Worm (Caenorhabditis elegans) whole organism, late embryonic: ENCODE measurements around the gene srw-35.

Experiments
- C08G9.2 ChIP-seq: sonication (generic microtip); optimal IDR thresholded peaks from 2 replicates; lab custom pipeline; 2016; ENCODE audit warnings: mild to moderate bottlenecking, missing genetic modification characterization, moderate library complexity, missing compliant biosample characterization
- ama-1 ChIP-seq: fragments of 150-350 bp; optimal IDR thresholded peaks from 2 replicates; lab custom pipeline; 2014
- ceh-22 ChIP-seq: sonication (generic microtip); optimal IDR thresholded peaks from 2 replicates; lab custom pipeline; 2017; ENCODE audit warnings: missing biosample characterization, missing genetic modification characterization
- ceh-30 ChIP-seq: fragments of 150-350 bp; optimal IDR thresholded peaks from 2 replicates; lab custom pipeline; 2014; ENCODE audit warnings: missing biosample characterization, missing genetic modification characterization
- ceh-34 ChIP-seq: sonication (generic microtip); optimal IDR thresholded peaks from 2 replicates; lab custom pipeline; 2016; ENCODE audit warnings: mild to moderate bottlenecking, missing genetic modification characterization, missing compliant biosample characterization
- ceh-6 ChIP-seq: fragments of 200-800 bp; sonication (Bioruptor generic); optimal IDR thresholded peaks from 2 replicates; lab custom pipeline; 2018; ENCODE audit warnings: mild to moderate bottlenecking, missing genetic modification characterization, missing compliant biosample characterization
- fkh-10 ChIP-seq: fragments of 150-350 bp; optimal IDR thresholded peaks from 2 replicates; lab custom pipeline; 2014; ENCODE audit warnings: missing biosample characterization, missing genetic modification reagents, missing genetic modification characterization
- fkh-6 ChIP-seq: sonication (generic microtip); optimal IDR thresholded peaks from 2 replicates; lab custom pipeline; 2016; ENCODE audit warnings: missing genetic modification characterization, missing compliant biosample characterization
- gmeb-2 ChIP-seq: sonication (generic microtip); optimal IDR thresholded peaks from 2 replicates; lab custom pipeline; 2016; ENCODE audit warnings: missing genetic modification characterization, inconsistent platforms, missing compliant biosample characterization
- hlh-30 ChIP-seq: sonication (generic microtip); optimal IDR thresholded peaks from 2 replicates; lab custom pipeline; 2017; ENCODE audit warnings: antibody characterized with exemption, missing genetic modification characterization, missing compliant biosample characterization; ENCODE audit not compliant: insufficient read depth
- hlh-6 ChIP-seq: sonication (generic microtip); optimal IDR thresholded peaks from 2 replicates; lab custom pipeline; 2016; ENCODE audit warnings: missing genotype, missing genetic modification characterization, missing compliant biosample characterization
- nhr-11 ChIP-seq: fragments of 150-350 bp; optimal IDR thresholded peaks from 2 replicates; lab custom pipeline; 2014; ENCODE audit warnings: missing biosample characterization, missing genetic modification characterization
- pag-3 ChIP-seq: sonication (generic microtip); optimal IDR thresholded peaks from 2 replicates; lab custom pipeline; 2016; ENCODE audit warnings: missing compliant biosample characterization, missing genetic modification characterization, borderline replicate concordance
- pha-2 ChIP-seq: sonication (generic microtip); optimal IDR thresholded peaks from 2 replicates; lab custom pipeline; 2017; ENCODE audit warnings: mild to moderate bottlenecking, missing genetic modification characterization, missing compliant biosample characterization
- ref-2 ChIP-seq: sonication (generic microtip); optimal IDR thresholded peaks from 2 replicates; lab custom pipeline; 2016; ENCODE audit warnings: missing genetic modification characterization, missing compliant biosample characterization
- sdc-2 ChIP-seq: sonication (generic microtip); optimal IDR thresholded peaks from 2 replicates; lab custom pipeline; 2016; ENCODE audit warnings: missing genotype, missing genetic modification characterization, missing compliant biosample characterization
- tbx-2 ChIP-seq: sonication (generic microtip); optimal IDR thresholded peaks from 2 replicates; lab custom pipeline; 2016; ENCODE audit warnings: missing genetic modification characterization, missing compliant biosample characterization
- ttx-3 ChIP-seq: sonication (generic microtip); optimal IDR thresholded peaks from 2 replicates; lab custom pipeline; 2016; ENCODE audit warnings: missing genetic modification reagents, missing genetic modification characterization, missing compliant biosample characterization
- unc-3 ChIP-seq, 2 experiments: fragments of 200-800 bp in 1 of 2; sonication (Bioruptor generic) in 1 of 2; sonication (generic microtip) in 1 of 2; conservative IDR thresholded peaks in 1 of 2; optimal IDR thresholded peaks in 1 of 2; 2 replicates each; pipeline versions ENCODE4 v1.3.6 to Lab custom; 2016 to 2022; ENCODE audit warnings: missing compliant biosample characterization in 2 of 2, missing genetic modification characterization in 2 of 2, missing genetic modification reagents in 1 of 2
- ztf-16 ChIP-seq: sonication (generic microtip); optimal IDR thresholded peaks from 2 replicates; lab custom pipeline; 2017; ENCODE audit warnings: missing genetic modification characterization, missing compliant biosample characterization

Gene srw-35

DNA sequence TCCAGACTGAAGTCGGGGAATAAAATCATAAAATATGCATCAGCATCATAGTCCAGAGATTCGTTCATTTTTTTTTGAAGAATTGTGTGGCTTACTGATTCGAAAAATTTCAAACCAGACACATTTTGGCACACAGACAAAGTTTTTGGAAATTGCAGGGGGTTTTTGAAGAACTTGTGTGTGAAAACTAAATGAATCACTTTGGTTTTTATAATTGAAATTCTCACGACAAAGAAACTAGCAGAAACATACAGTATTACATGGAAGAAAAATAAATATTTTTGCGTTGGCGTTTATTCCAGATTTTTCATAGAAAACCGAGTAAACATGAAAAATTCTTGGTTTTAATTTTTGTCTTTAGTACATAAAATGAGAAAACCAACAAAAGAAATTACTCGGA lies 49.9 kb downstream of the srw-35 start, which contains the start of gene srw-34:
srw-34 (minus strand) TSS at position 101 of the 400 bp plus-strand sequence.
- TF ChIP-seq C08G9.2 (tag; lab: Kevin White, UChicago) (no peak), ceh-34 (no peak), ref-2 (tag; lab: Kevin White, UChicago) (no peak), fkh-10 (GFP tag; lab: Kevin White, UChicago) (no peak), hlh-30 (tag; lab: Kevin White, UChicago) (no peak), ceh-6 (GFP tag; lab: Kevin White, UChicago) (no peak), unc-3 (GFP tag; conservative IDR thresholded peaks at IDR 0.05; lab: Robert Waterston, UW) (no peak), unc-3 (tag; optimal IDR thresholded peaks at IDR 0.05; lab: Kevin White, UChicago) (no peak), pha-2 (tag; lab: Kevin White, UChicago) (no peak), fkh-6 (tag; lab: Kevin White, UChicago) (no peak), ama-1 (no peak), ztf-16 (tag; lab: Kevin White, UChicago) (no peak), nhr-11 (tag; lab: Kevin White, UChicago) (no peak), ceh-30 (tag; lab: Kevin White, UChicago) (no peak), gmeb-2 (tag; lab: Kevin White, UChicago) (no peak), ceh-22 (tag; lab: Kevin White, UChicago) (no peak), sdc-2 (tag; lab: Kevin White, UChicago) (no peak), ttx-3 (no peak), pag-3 (tag; lab: Kevin White, UChicago) (no peak), tbx-2 (tag; lab: Kevin White, UChicago) (no peak), hlh-6 (tag; lab: Kevin White, UChicago) (no peak)
